Worm (Caenorhabditis elegans): Measurements from ENCODE around the gene C04G6.4.

ce11 chrII:5069525-5069924 lies 13.7 kb downstream of the C04G6.4 start, which contains the start of gene idpb-2:
- TF ChIP-seq aha-1 (tag; optimal IDR thresholded peaks at IDR 0.05) (no peak), lin-14 (GFP tag; optimal IDR thresholded peaks at IDR 0.05) (no peak), pqm-1 (tag; optimal IDR thresholded peaks at IDR 0.05) (no peak), tbx-2 (tag; optimal IDR thresholded peaks at IDR 0.05) (no peak), F16B12.6 (tag; optimal IDR thresholded peaks at IDR 0.05) (no peak), lin-13 (GFP tag; optimal IDR thresholded peaks at IDR 0.05) (no peak), nhr-11 (tag; optimal IDR thresholded peaks at IDR 0.05) (no peak), tlp-1 (tag; optimal IDR thresholded peaks at IDR 0.05) (no peak), ces-1 (GFP tag; optimal IDR thresholded peaks at IDR 0.05) (no peak), ztf-11 (tag; optimal IDR thresholded peaks at IDR 0.05) (no peak), elt-3 (tag; optimal IDR thresholded peaks at IDR 0.05) (no peak), nhr-28 (tag; optimal IDR thresholded peaks at IDR 0.05) (no peak), ceh-90 (tag; optimal IDR thresholded peaks at IDR 0.05) (no peak)
